Worm (Caenorhabditis elegans) whole organism, L1 larva: ENCODE measurements around the gene C06E7.88.

ENCODE experiments used
- aly-2 ChIP-seq: fragments of 150-350 bp; optimal IDR thresholded peaks from 2 replicates; lab custom pipeline; 2014; ENCODE audit warnings: missing biosample characterization, missing genetic modification characterization
- ceh-82 ChIP-seq, 3 experiments: fragments of 150-350 bp in 1 of 3; sonication (generic microtip) in 2 of 3; optimal IDR thresholded peaks; 2 replicates each; lab custom pipeline; 2014 to 2017; ENCODE audit warnings: missing biosample characterization in 3 of 3, missing genetic modification characterization in 3 of 3
- ces-1 ChIP-seq: fragments of 150-350 bp; optimal IDR thresholded peaks from 2 replicates; lab custom pipeline; 2014; ENCODE audit warnings: missing biosample characterization, missing genetic modification reagents, missing genetic modification characterization
- egl-27 ChIP-seq, 2 experiments: fragments of 150-350 bp in 1 of 2; sonication (generic microtip); optimal IDR thresholded peaks; 3 replicates each; lab custom pipeline; 2017 to 2018; ENCODE audit warnings: missing biosample characterization in 2 of 2, missing genetic modification characterization in 2 of 2, missing genetic modification reagents in 2 of 2
- elt-2 ChIP-seq: sonication (generic microtip); optimal IDR thresholded peaks from 2 replicates; lab custom pipeline; 2016; ENCODE audit warnings: missing genetic modification characterization, mild to moderate bottlenecking, inconsistent platforms, missing compliant biosample characterization, missing genetic modification reagents
- fkh-10 ChIP-seq: sonication (generic microtip); optimal IDR thresholded peaks from 2 replicates; lab custom pipeline; 2017; ENCODE audit warnings: missing biosample characterization, missing genetic modification reagents, missing genetic modification characterization
- lin-13 ChIP-seq: fragments of 150-350 bp; optimal IDR thresholded peaks from 2 replicates; lab custom pipeline; 2014; ENCODE audit warnings: missing biosample characterization, missing genetic modification reagents, missing genetic modification characterization
- lin-35 ChIP-seq, 2 experiments: fragments of 150-350 bp; optimal IDR thresholded peaks; 2 replicates each; lab custom pipeline; 2014; ENCODE audit warnings: missing biosample characterization in 2 of 2, missing genetic modification characterization in 2 of 2, missing genetic modification reagents in 2 of 2
- lsy-2 ChIP-seq, 2 experiments: fragments of 150-350 bp; optimal IDR thresholded peaks; 2 replicates each; lab custom pipeline; 2014; ENCODE audit warnings: missing biosample characterization in 2 of 2, missing genetic modification characterization in 2 of 2
- mdl-1 ChIP-seq, 2 experiments: fragments of 150-350 bp; optimal IDR thresholded peaks; 2 replicates each; lab custom pipeline; 2014 to 2017; ENCODE audit warnings: missing biosample characterization in 2 of 2, missing genetic modification characterization in 2 of 2, inconsistent platforms in 1 of 2
- tbx-2 ChIP-seq: sonication (generic microtip); optimal IDR thresholded peaks from 2 replicates; lab custom pipeline; 2016; ENCODE audit warnings: missing genetic modification characterization, missing compliant biosample characterization
- zag-1 ChIP-seq: fragments of 150-350 bp; optimal IDR thresholded peaks from 2 replicates; lab custom pipeline; 2014; ENCODE audit warnings: missing biosample characterization, missing genetic modification characterization
- ztf-11 ChIP-seq, 2 experiments: sonication (generic microtip); optimal IDR thresholded peaks; 2 replicates each; lab custom pipeline; 2016 to 2017; ENCODE audit warnings: missing genetic modification characterization in 2 of 2, missing biosample characterization in 1 of 2, missing compliant biosample characterization in 1 of 2

- TF ChIP-seq zag-1 (no peak), fkh-10 (GFP tag; lab: Kevin White, UChicago) (no peak), ztf-11 (tag; optimal IDR thresholded peaks at IDR 0.05; lab: Kevin White, UChicago) (no peak), elt-2 (no peak), egl-27 (tag; optimal IDR thresholded peaks at IDR 0.05; lab: Kevin White, UChicago) (no peak), lin-35 (GFP tag; optimal IDR thresholded peaks at IDR 0.05; lab: Kevin White, UChicago) (no peak), lin-13 (no peak), ceh-82 (tag; optimal IDR thresholded peaks at IDR 0.05; lab: Kevin White, UChicago) (no peak), tbx-2 (tag; lab: Kevin White, UChicago) (no peak), mdl-1 (tag; optimal IDR thresholded peaks at IDR 0.05; lab: Kevin White, UChicago) (no peak), ces-1 (GFP tag; lab: Kevin White, UChicago) (no peak), aly-2 (tag; lab: Kevin White, UChicago) (no peak), lsy-2 (tag; optimal IDR thresholded peaks at IDR 0.05; lab: Kevin White, UChicago) (no peak)
These were observed 1.3 kb downstream of the C06E7.88 start, which contains the start of gene spe-27 for ce11 chrIV:5865818-5866217.
